Worm (Caenorhabditis elegans): ENCODE results near the gene F26A1.3.

ce11 chrIII:4873395-4873794 is 46.7 kb downstream of the F26A1.3 start:
- TF ChIP-seq ama-1 (optimal IDR thresholded peaks at IDR 0.05) (no peak), pha-4 (GFP tag; IDR thresholded peaks at IDR 0.05) (no peak), pha-4 (tag; optimal IDR thresholded peaks at IDR 0.05) (no peak), lsy-2 (tag; optimal IDR thresholded peaks at IDR 0.05) (no peak), lin-13 (GFP tag; optimal IDR thresholded peaks at IDR 0.05) (no peak), nhr-76 (tag; optimal IDR thresholded peaks at IDR 0.05) (no peak), mep-1 (tag; optimal IDR thresholded peaks at IDR 0.05) (no peak), D1046.2 (GFP tag; IDR thresholded peaks at IDR 0.05) (no peak), nhr-42 (GFP tag; IDR thresholded peaks at IDR 0.05) (no peak), skn-1 (tag; optimal IDR thresholded peaks at IDR 0.05) (no peak), ZK546.5 (tag; optimal IDR thresholded peaks at IDR 0.05) (no peak)
